Fruit fly (Drosophila melanogaster) whole organism, embryonic: ENCODE results near the gene tbc.

Experiments
- BtbVII ChIP-seq: fragments of 200-800 bp; sonication (Bioruptor generic); optimal IDR thresholded peaks from 3 replicates; lab custom pipeline; 2017; ENCODE audit warnings: missing biosample characterization, mild to moderate bottlenecking, missing genetic modification characterization
- CG11560 ChIP-seq: fragments of 200-800 bp; sonication (Bioruptor generic); IDR thresholded peaks from 3 replicates; pipeline ENCODE4 v1.3.6; 2022; ENCODE audit warnings: missing biosample characterization, missing genetic modification characterization
- CG11695 ChIP-seq: fragments of 200-800 bp; sonication (Bioruptor generic); IDR thresholded peaks from 3 replicates; pipeline ENCODE4 v1.3.6; 2022; ENCODE audit warnings: missing biosample characterization, missing genetic modification characterization
- CG12104 ChIP-seq: fragments of 200-800 bp; sonication (Bioruptor generic); optimal IDR thresholded peaks from 3 replicates; lab custom pipeline; 2016; ENCODE audit warnings: missing biosample characterization, missing genetic modification characterization
- CG1233 ChIP-seq: fragments of 200-800 bp; sonication (Bioruptor generic); optimal IDR thresholded peaks from 4 replicates; lab custom pipeline; 2018; ENCODE audit warnings: missing biosample characterization, mild to moderate bottlenecking, missing genetic modification characterization
- CG13287 ChIP-seq: fragments of 200-800 bp; sonication (Bioruptor generic); IDR thresholded peaks from 2 replicates; pipeline ENCODE4 v1.3.6; 2022; ENCODE audit warnings: missing biosample characterization, missing genetic modification characterization; ENCODE audit not compliant: partially characterized antibody
- CG17361 ChIP-seq: fragments of 200-800 bp; sonication (Bioruptor generic); IDR thresholded peaks from 3 replicates; pipeline ENCODE4 v1.3.6; 2022; ENCODE audit warnings: missing biosample characterization, missing genetic modification characterization
- CG18476 ChIP-seq: fragments of 200-800 bp; sonication (Bioruptor generic); optimal IDR thresholded peaks from 2 replicates; lab custom pipeline; 2016; ENCODE audit warnings: missing biosample characterization, mild to moderate bottlenecking, missing genetic modification characterization
- CG2120 ChIP-seq: fragments of 200-800 bp; sonication (Bioruptor generic); optimal IDR thresholded peaks from 3 replicates; lab custom pipeline; 2016; ENCODE audit warnings: missing biosample characterization, missing genetic modification characterization
- CG2199 ChIP-seq: fragments of 200-800 bp; sonication (Bioruptor generic); IDR thresholded peaks from 3 replicates; pipeline ENCODE4 v1.3.6; 2022; ENCODE audit warnings: missing biosample characterization, missing genetic modification characterization
- CG2712 ChIP-seq: fragments of 200-800 bp; optimal IDR thresholded peaks from 3 replicates; lab custom pipeline; 2019; ENCODE audit warnings: missing biosample characterization, mild to moderate bottlenecking, missing genetic modification characterization, moderate library complexity
- CG30403 ChIP-seq: fragments of 200-800 bp; sonication (Bioruptor generic); optimal IDR thresholded peaks from 3 replicates; lab custom pipeline; 2016; ENCODE audit warnings: missing biosample characterization, missing genetic modification characterization
- CG33557 ChIP-seq: fragments of 200-800 bp; sonication (Bioruptor generic); optimal IDR thresholded peaks from 2 replicates; lab custom pipeline; 2019; ENCODE audit warnings: missing biosample characterization, mild to moderate bottlenecking, missing genetic modification characterization, moderate library complexity
- CG3407 ChIP-seq: fragments of 200-800 bp; sonication (Bioruptor generic); optimal IDR thresholded peaks from 2 replicates; lab custom pipeline; 2018; ENCODE audit warnings: missing biosample characterization, mild to moderate bottlenecking, missing genetic modification characterization
- CG42726 ChIP-seq: fragments of 200-800 bp; sonication (Bioruptor generic); IDR thresholded peaks from 2 replicates; pipeline ENCODE4 v1.3.6; 2022; ENCODE audit warnings: missing biosample characterization, missing genetic modification characterization; ENCODE audit not compliant: partially characterized antibody
- CG4854 ChIP-seq: fragments of 200-800 bp; sonication (Bioruptor generic); optimal IDR thresholded peaks from 2 replicates; lab custom pipeline; 2016; ENCODE audit warnings: missing biosample characterization, missing genetic modification characterization, inconsistent platforms
- CG5245 ChIP-seq: fragments of 200-800 bp; sonication (Bioruptor generic); optimal IDR thresholded peaks from 3 replicates; lab custom pipeline; 2016; ENCODE audit warnings: missing biosample characterization, missing genetic modification characterization
- CG6689 ChIP-seq: fragments of 200-800 bp; sonication (Bioruptor generic); IDR thresholded peaks from 2 replicates; pipeline ENCODE4 v1.3.6; 2022; ENCODE audit warnings: missing biosample characterization, missing genetic modification characterization
- CG8388 ChIP-seq: fragments of 200-800 bp; sonication (Bioruptor generic); optimal IDR thresholded peaks from 2 replicates; lab custom pipeline; 2019; ENCODE audit warnings: missing biosample characterization, mild to moderate bottlenecking, missing genetic modification characterization, moderate library complexity
- Dek ChIP-seq: fragments of 200-800 bp; sonication (Bioruptor generic); optimal IDR thresholded peaks from 3 replicates; lab custom pipeline; 2019; ENCODE audit warnings: missing biosample characterization, mild to moderate bottlenecking, missing genetic modification characterization, moderate library complexity
- Doc2 ChIP-seq: fragments of 200-800 bp; sonication (Bioruptor generic); IDR thresholded peaks from 2 replicates; pipeline ENCODE4 v1.3.6; 2022; ENCODE audit warnings: missing biosample characterization, missing genetic modification characterization
- Drgx ChIP-seq: fragments of 200-800 bp; sonication (Bioruptor generic); IDR thresholded peaks from 2 replicates; pipeline ENCODE4 v1.3.6; 2022; ENCODE audit warnings: missing biosample characterization, missing genetic modification characterization
- HLH54F ChIP-seq: fragments of 200-800 bp; sonication (Bioruptor generic); optimal IDR thresholded peaks from 3 replicates; lab custom pipeline; 2016; ENCODE audit warnings: missing biosample characterization, missing genetic modification characterization
- Hand ChIP-seq: fragments of 200-800 bp; sonication (Bioruptor generic); optimal IDR thresholded peaks from 2 replicates; lab custom pipeline; 2017; ENCODE audit warnings: mild to moderate bottlenecking, missing biosample characterization, missing genetic modification reagents, missing genetic modification characterization
- Hsf ChIP-seq: fragments of 200-800 bp; sonication (Bioruptor generic); optimal IDR thresholded peaks from 3 replicates; lab custom pipeline; 2016; ENCODE audit warnings: missing biosample characterization, missing genetic modification characterization
- Mad ChIP-seq: fragments of 200-800 bp; sonication (Bioruptor generic); optimal IDR thresholded peaks from 2 replicates; lab custom pipeline; 2016; ENCODE audit warnings: missing biosample characterization, missing genetic modification characterization
- Mrtf ChIP-seq: fragments of 200-800 bp; sonication (Bioruptor generic); IDR thresholded peaks from 3 replicates; pipeline ENCODE4 v1.3.6; 2022; ENCODE audit warnings: missing biosample characterization, missing genetic modification characterization
- Oaz ChIP-seq: fragments of 200-800 bp; sonication (Bioruptor generic); IDR thresholded peaks from 2 replicates; pipeline ENCODE4 v1.3.6; 2022; ENCODE audit warnings: missing biosample characterization, missing genetic modification characterization
- Optix ChIP-seq: fragments of 200-800 bp; sonication (Bioruptor generic); IDR thresholded peaks from 3 replicates; pipeline ENCODE4 v1.3.6; 2022; ENCODE audit warnings: missing biosample characterization, missing genetic modification characterization
- PHDP ChIP-seq: fragments of 200-800 bp; sonication (Bioruptor generic); optimal IDR thresholded peaks from 3 replicates; lab custom pipeline; 2018; ENCODE audit warnings: missing biosample characterization, mild to moderate bottlenecking, missing genetic modification characterization, moderate library complexity
- Ravus ChIP-seq: fragments of 200-800 bp; sonication (Bioruptor generic); IDR thresholded peaks from 2 replicates; pipeline ENCODE4 v1.3.6; 2022; ENCODE audit warnings: missing biosample characterization, missing genetic modification characterization
- Stat92E ChIP-seq, 3 experiments: fragments of >200 bp in 2 of 3; fragments of 200-800 bp in 1 of 3; sonication (Bioruptor generic) in 1 of 3; optimal IDR thresholded peaks; 2 replicates each; lab custom pipeline; 2017 to 2019; ENCODE audit warnings: missing biosample characterization in 3 of 3, missing genetic modification characterization in 3 of 3, mild to moderate bottlenecking in 1 of 3, moderate library complexity in 1 of 3
- ara ChIP-seq: fragments of 200-800 bp; sonication (Bioruptor generic); IDR thresholded peaks from 2 replicates; pipeline ENCODE4 v1.3.6; 2022; ENCODE audit warnings: missing biosample characterization, missing genetic modification characterization
- bcd ChIP-seq: fragments of 200-800 bp; sonication (Bioruptor generic); optimal IDR thresholded peaks from 2 replicates; lab custom pipeline; 2017; ENCODE audit warnings: missing biosample characterization, mild to moderate bottlenecking, missing genetic modification characterization
- croc ChIP-seq: fragments of 200-800 bp; sonication (Bioruptor generic); conservative IDR thresholded peaks from 3 replicates; pipeline ENCODE4 v1.3.6; 2022; ENCODE audit warnings: missing biosample characterization, missing genetic modification characterization
- danr ChIP-seq: fragments of 200-800 bp; sonication (Bioruptor generic); IDR thresholded peaks from 2 replicates; pipeline ENCODE4 v1.3.6; 2022; ENCODE audit warnings: missing biosample characterization, missing genetic modification characterization
- en ChIP-seq: fragments of 200-800 bp; sonication (Bioruptor generic); optimal IDR thresholded peaks from 2 replicates; lab custom pipeline; 2016; ENCODE audit warnings: missing biosample characterization, missing genetic modification characterization
- esg ChIP-seq: fragments of 200-800 bp; sonication (Bioruptor generic); conservative IDR thresholded peaks from 2 replicates; pipeline ENCODE4 v1.3.6; 2022; ENCODE audit warnings: missing biosample characterization, missing genetic modification characterization
- fd96Cb ChIP-seq: fragments of 200-800 bp; sonication (Bioruptor generic); optimal IDR thresholded peaks from 2 replicates; lab custom pipeline; 2018; ENCODE audit warnings: missing biosample characterization, mild to moderate bottlenecking, missing genetic modification characterization, moderate library complexity
- gt ChIP-seq: fragments of 200-800 bp; sonication (Bioruptor generic); IDR thresholded peaks from 2 replicates; pipeline ENCODE4 v1.3.6; 2022; ENCODE audit warnings: missing biosample characterization, missing genetic modification characterization
- hkb ChIP-seq, 2 experiments: fragments of 200-800 bp in 1 of 2; fragments of >200 bp in 1 of 2; sonication (Bioruptor generic) in 1 of 2; IDR thresholded peaks in 1 of 2; optimal IDR thresholded peaks in 1 of 2; 2 replicates each; pipeline versions ENCODE4 v1.3.6 to Lab custom; 2017 to 2022; ENCODE audit warnings: missing biosample characterization in 1 of 2, missing genetic modification characterization in 1 of 2
- lilli ChIP-seq: fragments of 200-800 bp; sonication (Bioruptor generic); optimal IDR thresholded peaks from 3 replicates; lab custom pipeline; 2016; ENCODE audit warnings: missing biosample characterization, missing genetic modification characterization
- mam ChIP-seq: fragments of 200-800 bp; sonication (Bioruptor generic); optimal IDR thresholded peaks from 3 replicates; lab custom pipeline; 2016; ENCODE audit warnings: missing biosample characterization, missing genetic modification characterization
- onecut ChIP-seq: fragments of 200-800 bp; sonication (Bioruptor generic); IDR thresholded peaks from 2 replicates; pipeline ENCODE4 v1.3.6; 2022; ENCODE audit warnings: missing biosample characterization, missing genetic modification characterization
- row ChIP-seq: fragments of 200-800 bp; sonication (Bioruptor generic); IDR thresholded peaks from 3 replicates; pipeline ENCODE4 v1.3.6; 2022; ENCODE audit warnings: missing biosample characterization, missing genetic modification characterization
- sc ChIP-seq, 3 experiments: fragments of >200 bp in 2 of 3; fragments of 200-800 bp in 1 of 3; sonication (Bioruptor generic) in 1 of 3; optimal IDR thresholded peaks; 2 replicates in 2 of 3; 3 replicates in 1 of 3; lab custom pipeline; 2017; ENCODE audit warnings: mild to moderate bottlenecking in 1 of 3, missing biosample characterization in 1 of 3, missing genetic modification characterization in 1 of 3, missing genetic modification reagents in 1 of 3
- sens ChIP-seq: fragments of 200-800 bp; sonication (Bioruptor generic); peaks from one replicate; lab custom pipeline; 2016; ENCODE audit warnings: missing biosample characterization, missing genetic modification characterization
- sna ChIP-seq: fragments of 200-800 bp; sonication (Bioruptor generic); IDR thresholded peaks from 2 replicates; pipeline ENCODE4 v1.3.6; 2022; ENCODE audit warnings: missing biosample characterization, missing genetic modification characterization; ENCODE audit not compliant: partially characterized antibody
- sob ChIP-seq: fragments of 200-800 bp; sonication (Bioruptor generic); IDR thresholded peaks from 2 replicates; pipeline ENCODE4 v1.3.6; 2022; ENCODE audit warnings: missing biosample characterization, missing genetic modification characterization
- zen2 ChIP-seq: fragments of 200-800 bp; sonication (Bioruptor generic); IDR thresholded peaks from 3 replicates; pipeline ENCODE4 v1.3.6; 2022; ENCODE audit warnings: missing biosample characterization, missing genetic modification characterization; ENCODE audit not compliant: partially characterized antibody

Gene tbc

DNA sequence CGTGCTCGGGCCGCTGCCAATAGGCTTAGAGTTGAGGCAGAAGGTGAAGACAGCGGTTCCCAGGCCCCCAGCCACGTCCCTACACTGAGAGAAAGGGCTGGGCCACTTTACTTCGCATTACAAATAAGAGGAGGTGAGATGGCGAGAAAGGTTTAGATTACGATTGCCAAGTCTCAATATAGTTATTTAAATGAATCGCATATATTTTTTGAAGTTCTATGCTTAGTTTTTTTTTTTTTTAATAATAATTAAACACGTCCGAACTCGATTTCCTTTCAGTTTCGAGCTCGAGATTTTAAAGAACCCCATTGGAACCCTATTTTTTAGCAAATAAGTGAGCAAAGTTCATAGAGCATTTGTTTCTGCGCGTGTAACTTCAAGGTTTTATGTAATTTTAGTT, 58.7 kb downstream of the tbc start (continued):
- TF ChIP-seq CG12104 (GFP tag; lab: Kevin White, UChicago), result peak; percentile 51
- TF ChIP-seq sens (GFP tag; lab: Kevin White, UChicago), result peak; percentile 89
- peak; percentile 19 for TF ChIP-seq CG18476
- peak; percentile 50 for TF ChIP-seq CG6689
- peak; percentile 9 for TF ChIP-seq CG3407 (GFP tag; lab: Kevin White, UChicago)
- TF ChIP-seq Ravus (GFP tag; lab: Robert Waterston, UW), result no peak
- peak; percentile 14 for TF ChIP-seq HLH54F (GFP tag; lab: Kevin White, UChicago)
- TF ChIP-seq CG17361 (GFP tag; lab: Robert Waterston, UW), result peak; percentile 52; the same call in 1 of the 3 replicates
- peak; percentile 65 for TF ChIP-seq row (GFP tag; lab: Robert Waterston, UW)
- peak; percentile 8; the same call in 1 of the 2 replicates for TF ChIP-seq onecut
- peak; percentile 6 for TF ChIP-seq CG1233 (GFP tag; lab: Kevin White, UChicago)
- TF ChIP-seq sob (GFP tag; lab: Robert Waterston, UW), result peak; percentile 34; the same call in 1 of the 2 replicates
- peak; percentile 47; the same call in 1 of the 3 replicates for TF ChIP-seq CG11695 (GFP tag; lab: Robert Waterston, UW)
- TF ChIP-seq Stat92E (GFP tag; optimal IDR thresholded peaks at IDR 0.05; lab: Kevin White, UChicago), result no peak
- TF ChIP-seq hkb (optimal IDR thresholded peaks at IDR 0.05; lab: Kevin White, UChicago), result no peak
- peak; percentile 45; the same call in 1 of the 2 replicates for TF ChIP-seq hkb (GFP tag; IDR thresholded peaks at IDR 0.05; lab: Robert Waterston, UW)
- TF ChIP-seq CG4854 (GFP tag; lab: Kevin White, UChicago), result no peak
- peak; percentile 61; the same call in 1 of the 2 replicates for TF ChIP-seq Drgx (GFP tag; lab: Robert Waterston, UW)
- peak; percentile 10 for TF ChIP-seq BtbVII (GFP tag; lab: Kevin White, UChicago)
- TF ChIP-seq fd96Cb, result peak; percentile 37
- no peak for TF ChIP-seq Hand
- no peak for TF ChIP-seq sc (optimal IDR thresholded peaks at IDR 0.05; lab: Kevin White, UChicago)
- TF ChIP-seq sc (GFP tag; optimal IDR thresholded peaks at IDR 0.05; lab: Kevin White, UChicago), result no peak
- TF ChIP-seq ara (GFP tag; lab: Robert Waterston, UW), result peak; percentile 14; the same call in 1 of the 2 replicates
- TF ChIP-seq gt (GFP tag; lab: Robert Waterston, UW), result no peak
- TF ChIP-seq Optix (GFP tag; lab: Robert Waterston, UW), result 0 out of 3 replicates have a peak, but pooled peaks have one; percentile 10
- TF ChIP-seq croc, result peak; percentile 17; the same call in 1 of the 3 replicates
- TF ChIP-seq CG33557 (GFP tag; lab: Kevin White, UChicago), result no peak
- TF ChIP-seq CG2712 (tag; lab: Kevin White, UChicago), result peak; percentile 47
- peak; percentile 14 for TF ChIP-seq en
- no peak for TF ChIP-seq Mad (GFP tag; lab: Kevin White, UChicago)
- no peak for TF ChIP-seq Dek (tag; lab: Kevin White, UChicago)
- TF ChIP-seq zen2, result no peak
- TF ChIP-seq CG11560 (tag; lab: Robert Waterston, UW), result no peak
- TF ChIP-seq Mrtf, result 0 out of 3 replicates have a peak, but pooled peaks have one; percentile 34
- peak; percentile 53 for TF ChIP-seq bcd (GFP tag; lab: Kevin White, UChicago)
- no peak for TF ChIP-seq CG42726 (GFP tag; lab: Robert Waterston, UW)
- peak; percentile 51 for TF ChIP-seq CG2120 (GFP tag; lab: Kevin White, UChicago)
- TF ChIP-seq danr (GFP tag; lab: Robert Waterston, UW), result no peak
- peak; percentile 27; the same call in 1 of the 2 replicates for TF ChIP-seq esg (GFP tag; lab: Robert Waterston, UW)
- TF ChIP-seq CG8388 (GFP tag; lab: Kevin White, UChicago), result peak; percentile 26
- peak; percentile 38 for TF ChIP-seq mam (GFP tag; lab: Kevin White, UChicago)
- TF ChIP-seq sna (GFP tag; lab: Robert Waterston, UW), result no peak
- no peak for TF ChIP-seq CG2199 (GFP tag; lab: Robert Waterston, UW)
- peak; percentile 29 for TF ChIP-seq Hsf
- peak; percentile 41 for TF ChIP-seq PHDP (tag; lab: Kevin White, UChicago)
- peak; percentile 52 for TF ChIP-seq lilli (GFP tag; lab: Kevin White, UChicago)
- TF ChIP-seq CG5245 (GFP tag; lab: Kevin White, UChicago), result peak; percentile 14
- TF ChIP-seq CG13287 (GFP tag; lab: Robert Waterston, UW), result no peak
- no peak for TF ChIP-seq Oaz (GFP tag; lab: Robert Waterston, UW)
- TF ChIP-seq Doc2 (GFP tag; lab: Robert Waterston, UW), result no peak
- TF ChIP-seq CG30403, result peak; percentile 53
